Fruit fly (Drosophila melanogaster) whole organism, embryonic: ENCODE data around the gene CG13609.

Experiments
- CG10431 ChIP-seq: fragments of 200-800 bp; sonication (Bioruptor generic); optimal IDR thresholded peaks from 3 replicates; lab custom pipeline; 2018; ENCODE audit warnings: missing biosample characterization, mild to moderate bottlenecking, missing genetic modification characterization
- CG10543 ChIP-seq: fragments of 200-800 bp; sonication (Bioruptor generic); optimal IDR thresholded peaks from 3 replicates; lab custom pipeline; 2017; ENCODE audit warnings: missing biosample characterization, mild to moderate bottlenecking, missing genetic modification characterization, moderate library complexity
- CG11085 ChIP-seq: fragments of 200-800 bp; sonication (Bioruptor generic); IDR thresholded peaks from 2 replicates; pipeline ENCODE4 v1.3.6; 2022; ENCODE audit warnings: missing biosample characterization, missing genetic modification characterization
- CG11695 ChIP-seq: fragments of 200-800 bp; sonication (Bioruptor generic); IDR thresholded peaks from 3 replicates; pipeline ENCODE4 v1.3.6; 2022; ENCODE audit warnings: missing biosample characterization, missing genetic modification characterization
- CG12744 ChIP-seq: fragments of 200-800 bp; sonication (Bioruptor generic); optimal IDR thresholded peaks from 2 replicates; lab custom pipeline; 2016; ENCODE audit warnings: missing biosample characterization, missing genetic modification characterization
- CG13123 ChIP-seq: fragments of 200-800 bp; sonication (Bioruptor generic); optimal IDR thresholded peaks from 2 replicates; lab custom pipeline; 2016; ENCODE audit warnings: missing biosample characterization, missing genetic modification characterization
- CG13296 ChIP-seq: fragments of 200-800 bp; sonication (Bioruptor generic); optimal IDR thresholded peaks from 3 replicates; lab custom pipeline; 2018; ENCODE audit warnings: missing biosample characterization, mild to moderate bottlenecking, missing genetic modification characterization
- CG14667 ChIP-seq: fragments of 200-800 bp; sonication (Bioruptor generic); IDR thresholded peaks from 2 replicates; pipeline ENCODE4 v1.3.6; 2022; ENCODE audit warnings: missing biosample characterization, missing genetic modification characterization
- CG16813 ChIP-seq: fragments of 200-800 bp; sonication (Bioruptor generic); IDR thresholded peaks from 3 replicates; pipeline ENCODE4 v1.3.6; 2022; ENCODE audit warnings: missing biosample characterization, missing genetic modification characterization; ENCODE audit not compliant: partially characterized antibody
- CG17328 ChIP-seq: fragments of 200-800 bp; sonication (Bioruptor generic); IDR thresholded peaks from 2 replicates; pipeline ENCODE4 v1.3.6; 2022; ENCODE audit warnings: missing biosample characterization, missing genetic modification characterization
- CG17802 ChIP-seq: fragments of 200-800 bp; sonication (Bioruptor generic); optimal IDR thresholded peaks from 2 replicates; lab custom pipeline; 2018; ENCODE audit warnings: missing biosample characterization, mild to moderate bottlenecking, missing genetic modification characterization, moderate library complexity
- CG18262 ChIP-seq: fragments of 200-800 bp; optimal IDR thresholded peaks from 3 replicates; lab custom pipeline; 2019; ENCODE audit warnings: missing biosample characterization, mild to moderate bottlenecking, missing genetic modification characterization, moderate library complexity
- CG18764 ChIP-seq: fragments of 200-800 bp; sonication (Bioruptor generic); optimal IDR thresholded peaks from 3 replicates; lab custom pipeline; 2016; ENCODE audit warnings: missing biosample characterization, missing genetic modification characterization
- CG2199 ChIP-seq: fragments of 200-800 bp; sonication (Bioruptor generic); IDR thresholded peaks from 3 replicates; pipeline ENCODE4 v1.3.6; 2022; ENCODE audit warnings: missing biosample characterization, missing genetic modification characterization
- CG2678 ChIP-seq: fragments of 200-800 bp; sonication (Bioruptor generic); optimal IDR thresholded peaks from 3 replicates; lab custom pipeline; 2019; ENCODE audit warnings: missing biosample characterization, mild to moderate bottlenecking, missing genetic modification characterization, moderate library complexity
- CG3281 ChIP-seq: fragments of 200-800 bp; sonication (Bioruptor generic); optimal IDR thresholded peaks from 3 replicates; lab custom pipeline; 2017; ENCODE audit warnings: missing biosample characterization, mild to moderate bottlenecking, missing genetic modification characterization
- CG7928 ChIP-seq: fragments of 200-800 bp; sonication (Bioruptor generic); optimal IDR thresholded peaks from 2 replicates; lab custom pipeline; 2017; ENCODE audit warnings: missing biosample characterization, mild to moderate bottlenecking, missing genetic modification characterization
- CG7987 ChIP-seq: fragments of 200-800 bp; sonication (Bioruptor generic); optimal IDR thresholded peaks from 2 replicates; lab custom pipeline; 2018; ENCODE audit warnings: missing biosample characterization, mild to moderate bottlenecking, missing genetic modification characterization, moderate library complexity
- CG9876 ChIP-seq: fragments of 200-800 bp; sonication (Bioruptor generic); optimal IDR thresholded peaks from 2 replicates; lab custom pipeline; 2016; ENCODE audit warnings: missing biosample characterization, missing genetic modification characterization
- CG9932 ChIP-seq: fragments of 200-800 bp; sonication (Bioruptor generic); IDR thresholded peaks from 2 replicates; pipeline ENCODE4 v1.3.6; 2022; ENCODE audit warnings: missing biosample characterization, missing genetic modification characterization
- Deaf1 ChIP-seq: fragments of 200-800 bp; optimal IDR thresholded peaks from 3 replicates; lab custom pipeline; 2019; ENCODE audit warnings: missing biosample characterization, mild to moderate bottlenecking, missing genetic modification characterization, moderate library complexity
- Dfd ChIP-seq, 2 experiments: fragments of >200 bp; optimal IDR thresholded peaks; 2 replicates each; lab custom pipeline; 2017; ENCODE audit warnings: missing biosample characterization in 2 of 2, missing genetic modification characterization in 2 of 2
- Fer2 ChIP-seq: fragments of 200-800 bp; sonication (Bioruptor generic); optimal IDR thresholded peaks from 2 replicates; lab custom pipeline; 2018; ENCODE audit warnings: missing biosample characterization, mild to moderate bottlenecking, missing genetic modification characterization, moderate library complexity
- Hmx ChIP-seq: fragments of 200-800 bp; sonication (Bioruptor generic); optimal IDR thresholded peaks from 2 replicates; lab custom pipeline; 2016; ENCODE audit warnings: missing biosample characterization, missing genetic modification characterization
- Nf-YA ChIP-seq: fragments of 200-800 bp; sonication (Bioruptor generic); IDR thresholded peaks from 2 replicates; pipeline ENCODE4 v1.3.6; 2022; ENCODE audit warnings: missing biosample characterization, missing genetic modification characterization
- Nf-YC ChIP-seq: fragments of 200-800 bp; optimal IDR thresholded peaks from 3 replicates; lab custom pipeline; 2019; ENCODE audit warnings: missing biosample characterization, mild to moderate bottlenecking, missing genetic modification characterization, moderate library complexity
- Pdp1 ChIP-seq, 2 experiments: fragments of 200-800 bp; sonication (Bioruptor generic); optimal IDR thresholded peaks; 3 replicates each; lab custom pipeline; 2016; ENCODE audit warnings: missing biosample characterization in 2 of 2, missing genetic modification characterization in 2 of 2, mild to moderate bottlenecking in 1 of 2, moderate library complexity in 1 of 2
- Sin3A ChIP-seq: fragments of >200 bp; optimal IDR thresholded peaks from 2 replicates; lab custom pipeline; 2018
- Sox100B ChIP-seq: fragments of 200-800 bp; sonication (Bioruptor generic); optimal IDR thresholded peaks from 3 replicates; lab custom pipeline; 2018; ENCODE audit warnings: missing biosample characterization, mild to moderate bottlenecking, missing genetic modification characterization
- Sox102F ChIP-seq: fragments of 200-800 bp; sonication (Bioruptor generic); optimal IDR thresholded peaks from 2 replicates; lab custom pipeline; 2018; ENCODE audit warnings: missing biosample characterization, mild to moderate bottlenecking, missing genetic modification characterization, moderate library complexity
- ara ChIP-seq: fragments of 200-800 bp; sonication (Bioruptor generic); IDR thresholded peaks from 2 replicates; pipeline ENCODE4 v1.3.6; 2022; ENCODE audit warnings: missing biosample characterization, missing genetic modification characterization
- chif ChIP-seq, 2 experiments: fragments of 200-800 bp; sonication (Bioruptor generic); optimal IDR thresholded peaks; 3 replicates each; lab custom pipeline; 2016; ENCODE audit warnings: missing biosample characterization in 2 of 2, missing genetic modification characterization in 2 of 2
- cwo ChIP-seq: fragments of 200-800 bp; sonication (Bioruptor generic); optimal IDR thresholded peaks from 3 replicates; lab custom pipeline; 2017; ENCODE audit warnings: missing biosample characterization, missing genetic modification characterization, mild to moderate bottlenecking, moderate library complexity, missing genetic modification reagents
- danr ChIP-seq: fragments of 200-800 bp; sonication (Bioruptor generic); IDR thresholded peaks from 2 replicates; pipeline ENCODE4 v1.3.6; 2022; ENCODE audit warnings: missing biosample characterization, missing genetic modification characterization
- dm ChIP-seq: fragments of 200-800 bp; sonication (Bioruptor generic); optimal IDR thresholded peaks from 3 replicates; lab custom pipeline; 2016; ENCODE audit warnings: missing biosample characterization, missing genetic modification characterization
- dpn ChIP-seq, 2 experiments: fragments of 200-800 bp; sonication (Bioruptor generic); optimal IDR thresholded peaks; 3 replicates each; lab custom pipeline; 2016; ENCODE audit warnings: missing biosample characterization in 2 of 2, missing genetic modification characterization in 2 of 2
- gro ChIP-seq: fragments of 200-800 bp; sonication (Bioruptor generic); optimal IDR thresholded peaks from 2 replicates; lab custom pipeline; 2016; ENCODE audit warnings: missing biosample characterization, missing genetic modification characterization
- nau ChIP-seq: fragments of 200-800 bp; sonication (Bioruptor generic); optimal IDR thresholded peaks from 3 replicates; lab custom pipeline; 2017; ENCODE audit warnings: missing biosample characterization, mild to moderate bottlenecking, missing genetic modification characterization, missing genetic modification reagents
- pho ChIP-seq: fragments of 200-800 bp; sonication (Bioruptor generic); optimal IDR thresholded peaks from 2 replicates; lab custom pipeline; 2016; ENCODE audit warnings: missing biosample characterization, missing genetic modification characterization
- pnt ChIP-seq: fragments of 200-800 bp; sonication (Bioruptor generic); optimal IDR thresholded peaks from 3 replicates; lab custom pipeline; 2016; ENCODE audit warnings: missing biosample characterization, missing genetic modification characterization
- ranshi ChIP-seq: fragments of 200-800 bp; sonication (Bioruptor generic); IDR thresholded peaks from 2 replicates; pipeline ENCODE4 v1.3.6; 2022; ENCODE audit warnings: missing biosample characterization, missing genetic modification characterization
- slp2 ChIP-seq: fragments of 200-800 bp; sonication (Bioruptor generic); optimal IDR thresholded peaks from 2 replicates; lab custom pipeline; 2016; ENCODE audit warnings: missing biosample characterization, missing genetic modification characterization
- sob ChIP-seq: fragments of 200-800 bp; sonication (Bioruptor generic); IDR thresholded peaks from 2 replicates; pipeline ENCODE4 v1.3.6; 2022; ENCODE audit warnings: missing biosample characterization, missing genetic modification characterization
- sr ChIP-seq: fragments of 200-800 bp; sonication (Bioruptor generic); IDR thresholded peaks from 3 replicates; pipeline ENCODE4 v1.3.6; 2022; ENCODE audit warnings: missing biosample characterization, missing genetic modification characterization
- tgo ChIP-seq: fragments of 200-800 bp; sonication (Bioruptor generic); IDR thresholded peaks from 3 replicates; pipeline ENCODE4 v1.3.6; 2022; ENCODE audit warnings: missing biosample characterization, missing genetic modification characterization
- toy ChIP-seq: fragments of 200-800 bp; sonication (Bioruptor generic); IDR thresholded peaks from 2 replicates; pipeline ENCODE4 v1.3.6; 2022; ENCODE audit warnings: missing biosample characterization, missing genetic modification characterization
- tx ChIP-seq: fragments of 200-800 bp; sonication (Bioruptor generic); optimal IDR thresholded peaks from 2 replicates; lab custom pipeline; 2016; ENCODE audit warnings: missing biosample characterization, missing genetic modification characterization
- usp ChIP-seq: fragments of >200 bp; optimal IDR thresholded peaks from 2 replicates; lab custom pipeline; 2017; ENCODE audit warnings: missing biosample characterization, missing genetic modification characterization
- zfh2 ChIP-seq: fragments of 200-800 bp; sonication (Bioruptor generic); optimal IDR thresholded peaks from 2 replicates; lab custom pipeline; 2016; ENCODE audit warnings: missing biosample characterization, missing genetic modification characterization

Gene CG13609

dm6 chr3R:24221334-24222302 lies 5.2 kb upstream of the CG13609 start, which contains the start of gene twin (continued):
- peak; percentile 50; the same call in 1 of the 2 replicates for TF ChIP-seq CG17328 (GFP tag; lab: Robert Waterston, UW)
- peak; percentile 56 for TF ChIP-seq CG18764 (GFP tag; lab: Kevin White, UChicago)
- TF ChIP-seq ranshi: no peak
- TF ChIP-seq tgo (GFP tag; lab: Robert Waterston, UW): peak; percentile 15; the same call in 1 of the 3 replicates
- no peak for TF ChIP-seq slp2
- peak; percentile 10 for TF ChIP-seq CG9876 (GFP tag; lab: Kevin White, UChicago)
- 0 out of 3 replicates have a peak, but pooled peaks have one; percentile 31 for TF ChIP-seq CG11695
- TF ChIP-seq CG11085: no peak
- TF ChIP-seq Dfd (GFP tag; optimal IDR thresholded peaks at IDR 0.05; lab: Kevin White, UChicago): no peak
- peak; percentile 42 for TF ChIP-seq CG18262
- peak; percentile 56 for TF ChIP-seq Nf-YC (tag; lab: Kevin White, UChicago)
- peak; percentile 22 for TF ChIP-seq dm (GFP tag; lab: Kevin White, UChicago)
- TF ChIP-seq Hmx (GFP tag; lab: Kevin White, UChicago): peak; percentile 47
- peak; percentile 73 for TF ChIP-seq CG16813
- TF ChIP-seq gro: peak; percentile 39
- peak; percentile 72 for TF ChIP-seq tx (GFP tag; lab: Kevin White, UChicago)
- TF ChIP-seq CG7928 (GFP tag; lab: Kevin White, UChicago): peak; percentile 78
- 0 out of 2 replicates have a peak, but pooled peaks have one; percentile 6 for TF ChIP-seq CG14667 (GFP tag; lab: Robert Waterston, UW)
- TF ChIP-seq nau (GFP tag; lab: Kevin White, UChicago): no peak
- peak; percentile 72 for TF ChIP-seq zfh2 (GFP tag; lab: Kevin White, UChicago)
- no peak for TF ChIP-seq toy (GFP tag; lab: Robert Waterston, UW)
- TF ChIP-seq CG2199 (GFP tag; lab: Robert Waterston, UW): no peak
- peak; percentile 65 to 67 for TF ChIP-seq dpn (GFP tag; optimal IDR thresholded peaks at IDR 0.05; lab: Kevin White, UChicago)
- no peak for TF ChIP-seq Sox102F (GFP tag; lab: Kevin White, UChicago)
- TF ChIP-seq CG13296 (GFP tag; lab: Kevin White, UChicago): peak; percentile 6
- no peak for TF ChIP-seq CG7987 (GFP tag; lab: Kevin White, UChicago)
- TF ChIP-seq chif (GFP tag; optimal IDR thresholded peaks at IDR 0.05; lab: Kevin White, UChicago): peak; percentile 11 to 69
- TF ChIP-seq sob: peak; percentile 62
- TF ChIP-seq CG3281: peak; percentile 30
- peak; percentile 14 for TF ChIP-seq CG17802
- no peak for TF ChIP-seq usp (GFP tag; lab: Kevin White, UChicago)
- no peak for TF ChIP-seq sr (GFP tag; lab: Robert Waterston, UW)
- no peak for TF ChIP-seq CG2678
- peak; percentile 23 for TF ChIP-seq pnt (GFP tag; lab: Kevin White, UChicago)
- peak; percentile 43 for TF ChIP-seq Sin3A (lab: Kevin White, UChicago)
- TF ChIP-seq CG12744: peak; percentile 4
- peak; percentile 13 for TF ChIP-seq CG10543
- TF ChIP-seq cwo (GFP tag; lab: Kevin White, UChicago): peak; percentile 6
- peak; percentile 27 for TF ChIP-seq Deaf1
- TF ChIP-seq danr (GFP tag; lab: Robert Waterston, UW): 0 out of 2 replicates have a peak, but pooled peaks have one; percentile 35
- peak; percentile 68 for TF ChIP-seq pho
- TF ChIP-seq CG10431 (GFP tag; lab: Kevin White, UChicago): peak; percentile 100
- TF ChIP-seq CG13123 (GFP tag; lab: Kevin White, UChicago): no peak
- no peak for TF ChIP-seq ara (GFP tag; lab: Robert Waterston, UW)
- no peak for TF ChIP-seq Nf-YA (GFP tag; lab: Robert Waterston, UW)
- peak; percentile 88 for TF ChIP-seq CG9932 (GFP tag; lab: Robert Waterston, UW)
- TF ChIP-seq Fer2 (tag; lab: Kevin White, UChicago): peak; percentile 47
- TF ChIP-seq Pdp1 (GFP tag; optimal IDR thresholded peaks at IDR 0.05; lab: Kevin White, UChicago): peak; percentile 51 to 68
- TF ChIP-seq Sox100B (GFP tag; lab: Kevin White, UChicago): no peak
